Fruit fly (Drosophila melanogaster) whole organism, adult: ENCODE measurements around the gene Pits.

ENCODE experiments used
- CG11617 ChIP-seq: fragments of 200-800 bp; sonication (Bioruptor generic); optimal IDR thresholded peaks from 2 replicates; lab custom pipeline; 2017; ENCODE audit warnings: mild to moderate bottlenecking, missing biosample characterization, missing genetic modification reagents, missing genetic modification characterization
- CG12768 ChIP-seq: fragments of 200-800 bp; sonication (Bioruptor generic); optimal IDR thresholded peaks from 2 replicates; lab custom pipeline; 2017; ENCODE audit warnings: missing biosample characterization, missing genetic modification characterization, mild to moderate bottlenecking, moderate library complexity, missing genetic modification reagents
- CG14711 ChIP-seq: fragments of 200-800 bp; sonication (Bioruptor generic); optimal IDR thresholded peaks from 2 replicates; lab custom pipeline; 2018; ENCODE audit warnings: missing biosample characterization, mild to moderate bottlenecking, missing genetic modification characterization, moderate library complexity
- CG1620 ChIP-seq: fragments of 200-800 bp; sonication (Bioruptor generic); optimal IDR thresholded peaks from 2 replicates; lab custom pipeline; 2016; ENCODE audit warnings: missing biosample characterization, missing genetic modification characterization
- CG33017 ChIP-seq: fragments of 200-800 bp; sonication (Bioruptor generic); optimal IDR thresholded peaks from 2 replicates; lab custom pipeline; 2018; ENCODE audit warnings: missing biosample characterization, mild to moderate bottlenecking, missing genetic modification characterization, moderate library complexity
- CG5204 ChIP-seq: fragments of 200-800 bp; sonication (Bioruptor generic); optimal IDR thresholded peaks from 2 replicates; lab custom pipeline; 2016; ENCODE audit warnings: missing biosample characterization, missing genetic modification characterization
- CG7045 ChIP-seq: fragments of 200-800 bp; sonication (Bioruptor generic); optimal IDR thresholded peaks from 2 replicates; lab custom pipeline; 2017; ENCODE audit warnings: missing biosample characterization, mild to moderate bottlenecking, missing genetic modification characterization
- CG7101 ChIP-seq: fragments of 200-800 bp; sonication (Bioruptor generic); optimal IDR thresholded peaks from 2 replicates; lab custom pipeline; 2018; ENCODE audit warnings: missing biosample characterization, mild to moderate bottlenecking, missing genetic modification characterization, moderate library complexity
- Clk ChIP-seq: fragments of 200-800 bp; sonication (Bioruptor generic); optimal IDR thresholded peaks from 2 replicates; lab custom pipeline; 2017; ENCODE audit warnings: missing biosample characterization, missing genetic modification characterization
- Crg-1 ChIP-seq: fragments of 200-800 bp; sonication (Bioruptor generic); optimal IDR thresholded peaks from 2 replicates; lab custom pipeline; 2016; ENCODE audit warnings: missing biosample characterization, missing genetic modification characterization
- Hr96 ChIP-seq: fragments of 200-800 bp; sonication (Bioruptor generic); optimal IDR thresholded peaks from 2 replicates; lab custom pipeline; 2016; ENCODE audit warnings: missing biosample characterization, missing genetic modification characterization
- Mnt ChIP-seq: fragments of 200-800 bp; sonication (Bioruptor generic); optimal IDR thresholded peaks from 2 replicates; lab custom pipeline; 2016; ENCODE audit warnings: missing biosample characterization, mild to moderate bottlenecking, missing genetic modification characterization
- bab1 ChIP-seq: fragments of 200-800 bp; sonication (Bioruptor generic); optimal IDR thresholded peaks from 3 replicates; lab custom pipeline; 2019; ENCODE audit warnings: missing biosample characterization, mild to moderate bottlenecking, missing genetic modification characterization, moderate library complexity
- cic ChIP-seq: fragments of 200-800 bp; sonication (Bioruptor generic); optimal IDR thresholded peaks from 2 replicates; lab custom pipeline; 2017; ENCODE audit warnings: missing biosample characterization, mild to moderate bottlenecking, missing genetic modification characterization, moderate library complexity
- cnc ChIP-seq, 2 experiments: fragments of >200 bp; optimal IDR thresholded peaks; 2 replicates each; lab custom pipeline; 2017
- kay ChIP-seq: fragments of 200-800 bp; sonication (Bioruptor generic); peaks from one replicate; lab custom pipeline; 2016; ENCODE audit warnings: missing biosample characterization, missing genetic modification characterization, borderline replicate concordance
- ovo ChIP-seq: fragments of 200-800 bp; sonication (Bioruptor generic); optimal IDR thresholded peaks from 2 replicates; lab custom pipeline; 2016; ENCODE audit warnings: missing biosample characterization, missing genetic modification characterization
- pad ChIP-seq: fragments of 200-800 bp; sonication (Bioruptor generic); optimal IDR thresholded peaks from 3 replicates; lab custom pipeline; 2017; ENCODE audit warnings: missing biosample characterization, missing genetic modification characterization, mild to moderate bottlenecking, moderate library complexity, missing genetic modification reagents
- tj ChIP-seq: fragments of 200-800 bp; sonication (Bioruptor generic); optimal IDR thresholded peaks from 3 replicates; lab custom pipeline; 2017; ENCODE audit warnings: missing biosample characterization, mild to moderate bottlenecking, missing genetic modification characterization, moderate library complexity
- toe ChIP-seq: fragments of 200-800 bp; sonication (Bioruptor generic); optimal IDR thresholded peaks from 2 replicates; lab custom pipeline; 2016; ENCODE audit warnings: missing biosample characterization, missing genetic modification characterization

Gene Pits

DNA sequence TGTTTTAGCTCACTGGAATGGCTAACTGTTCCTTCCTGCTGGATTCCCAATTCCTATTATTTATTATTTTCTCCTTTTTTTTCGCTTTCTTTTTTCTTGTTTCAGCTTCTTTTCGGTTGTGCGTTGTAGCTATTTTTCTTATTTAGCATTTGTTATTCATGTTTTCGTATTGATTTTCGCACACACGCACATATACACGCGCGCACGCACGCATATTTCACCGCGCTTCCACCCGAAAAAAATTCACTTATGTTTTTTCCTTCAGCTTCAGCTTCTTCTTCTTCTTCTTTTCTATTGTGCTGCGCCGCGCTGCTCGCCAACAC is 371 bp downstream of the Pits start:
- TF ChIP-seq cnc (optimal IDR thresholded peaks at IDR 0.05; lab: Kevin White, UChicago) (no peak), CG7101 (tag; lab: Kevin White, UChicago) (no peak), tj (GFP tag; lab: Kevin White, UChicago) (no peak), cic (GFP tag; lab: Kevin White, UChicago) (no peak), CG33017 (tag; lab: Kevin White, UChicago) (no peak), Crg-1 (GFP tag; lab: Kevin White, UChicago) (no peak), Clk (no peak), kay (no peak), CG1620 (GFP tag; lab: Kevin White, UChicago) (no peak), CG12768 (GFP tag; lab: Kevin White, UChicago) (no peak), ovo (GFP tag; lab: Kevin White, UChicago) (no peak), Mnt (GFP tag; lab: Kevin White, UChicago) (no peak), CG5204 (GFP tag; lab: Kevin White, UChicago) (no peak), pad (no peak), bab1 (no peak), Hr96 (no peak), CG11617 (no peak), CG14711 (tag; lab: Kevin White, UChicago) (no peak)

DNA sequence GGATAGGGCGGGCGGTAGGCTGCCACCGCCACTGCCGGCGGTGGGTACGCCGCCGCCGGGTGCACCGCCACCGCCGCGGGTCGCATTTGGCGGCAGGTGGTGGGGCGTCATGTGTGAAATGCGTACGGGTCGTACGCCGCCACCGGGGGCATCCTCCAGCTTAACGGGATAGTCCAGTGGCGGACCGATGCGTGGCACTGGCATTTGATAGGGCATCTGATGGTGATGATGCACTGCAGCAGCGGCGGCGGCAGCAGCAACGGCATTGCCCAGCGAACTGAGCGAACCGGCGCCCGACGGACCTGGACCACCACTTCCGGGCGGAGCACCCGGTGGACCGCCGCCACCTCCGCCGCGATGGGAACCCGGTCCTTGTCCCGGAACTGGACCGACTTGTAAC is 1.1 kb downstream of the Pits start:
- TF ChIP-seq Clk (no peak), bab1 (no peak), CG7045 (GFP tag; lab: Kevin White, UChicago) (no peak)

DNA sequence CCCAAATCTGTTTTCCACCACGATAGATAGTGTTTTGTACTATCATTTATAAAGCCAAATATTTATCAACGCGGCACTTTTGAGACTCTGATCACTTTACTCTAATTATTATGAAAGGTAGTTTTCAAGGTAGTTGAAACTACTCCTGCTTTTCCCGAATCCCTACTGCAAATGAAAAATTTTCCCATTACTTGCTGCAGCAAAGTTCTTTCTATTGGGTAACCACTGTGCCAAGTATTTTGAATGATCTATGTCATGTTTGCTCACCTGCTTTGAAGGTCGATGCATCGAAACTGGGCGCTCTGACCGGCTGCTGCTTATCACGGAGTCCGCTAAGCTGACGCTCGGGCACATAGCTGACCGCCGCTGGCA is 1.7 kb downstream of the Pits start:
- TF ChIP-seq cic (GFP tag; lab: Kevin White, UChicago) (no peak), pad (no peak), Clk (no peak), CG5204 (GFP tag; lab: Kevin White, UChicago) (no peak), kay (no peak), CG14711 (tag; lab: Kevin White, UChicago) (no peak), CG7045 (GFP tag; lab: Kevin White, UChicago) (no peak), CG33017 (tag; lab: Kevin White, UChicago) (no peak), Hr96 (no peak), CG11617 (no peak), bab1 (no peak), cnc (optimal IDR thresholded peaks at IDR 0.05; lab: Kevin White, UChicago) (no peak), tj (GFP tag; lab: Kevin White, UChicago) (no peak)

DNA sequence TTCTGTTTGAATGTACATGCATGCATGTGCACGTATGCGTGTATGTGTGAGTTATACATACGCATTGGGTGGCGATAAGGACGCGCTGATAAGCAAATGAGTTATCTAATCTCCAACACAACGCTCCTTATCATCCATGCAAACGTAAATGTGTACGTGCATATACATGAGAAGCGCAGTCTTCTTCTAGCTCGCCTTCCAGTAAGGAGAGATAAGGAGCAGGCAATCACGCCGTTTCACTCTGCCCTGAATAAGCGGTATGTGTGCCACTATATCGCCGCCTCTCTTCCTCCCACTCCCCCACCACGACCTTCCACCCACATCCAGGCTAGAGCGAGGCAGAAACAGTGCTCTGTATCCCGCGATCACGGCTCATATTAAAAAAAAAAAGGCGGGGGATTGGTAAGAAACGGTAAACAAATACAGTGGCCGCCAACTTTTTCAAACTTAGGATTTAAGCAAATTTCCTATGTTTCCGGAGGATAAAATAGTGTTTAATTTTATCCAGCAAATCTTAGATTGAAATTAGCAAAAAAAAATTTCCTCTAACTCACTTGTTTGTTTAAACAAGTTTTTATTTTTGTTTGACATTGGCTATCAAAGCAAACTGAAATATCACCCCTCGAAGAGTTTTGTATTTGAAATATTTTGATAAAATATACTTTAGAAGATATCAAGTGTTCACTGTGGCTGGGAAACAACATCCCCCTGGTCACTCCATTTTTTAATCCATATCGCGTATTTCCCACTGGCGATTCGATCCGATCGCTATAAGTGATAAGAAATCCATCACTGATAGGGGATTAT is 2.3 kb downstream of the Pits start:
- TF ChIP-seq CG33017 (tag; lab: Kevin White, UChicago) = peak; percentile 21
- TF ChIP-seq kay = no peak
- TF ChIP-seq pad = peak; percentile 92
- no peak for TF ChIP-seq CG14711 (tag; lab: Kevin White, UChicago)
- no peak for TF ChIP-seq toe (GFP tag; lab: Kevin White, UChicago)
- TF ChIP-seq Crg-1 (GFP tag; lab: Kevin White, UChicago) = no peak
- TF ChIP-seq CG12768 (GFP tag; lab: Kevin White, UChicago) = no peak
- peak; percentile 42 for TF ChIP-seq CG7101 (tag; lab: Kevin White, UChicago)
- TF ChIP-seq CG7045 (GFP tag; lab: Kevin White, UChicago) = no peak
- peak; percentile 56 for TF ChIP-seq cic (GFP tag; lab: Kevin White, UChicago)
- peak; percentile 14 for TF ChIP-seq Hr96
- peak; percentile 68 for TF ChIP-seq Mnt (GFP tag; lab: Kevin White, UChicago)
- TF ChIP-seq cnc (optimal IDR thresholded peaks at IDR 0.05; lab: Kevin White, UChicago) = no peak
- TF ChIP-seq CG1620 (GFP tag; lab: Kevin White, UChicago) = no peak
- TF ChIP-seq Clk = no peak
- no peak for TF ChIP-seq CG11617
- no peak for TF ChIP-seq bab1
- TF ChIP-seq ovo (GFP tag; lab: Kevin White, UChicago) = peak; percentile 6
- TF ChIP-seq CG5204 (GFP tag; lab: Kevin White, UChicago) = no peak
- TF ChIP-seq tj (GFP tag; lab: Kevin White, UChicago) = no peak

dm6 chrX:12580040-12580497 is 2.9 kb downstream of the Pits start:
- TF ChIP-seq toe (GFP tag; lab: Kevin White, UChicago) (no peak), CG7101 (tag; lab: Kevin White, UChicago) (no peak), CG14711 (tag; lab: Kevin White, UChicago) (no peak), Clk (no peak), kay (no peak), Crg-1 (GFP tag; lab: Kevin White, UChicago) (no peak), bab1 (peak; percentile 15), pad (no peak), Mnt (GFP tag; lab: Kevin White, UChicago) (peak; percentile 74), tj (GFP tag; lab: Kevin White, UChicago) (peak; percentile 81)

DNA sequence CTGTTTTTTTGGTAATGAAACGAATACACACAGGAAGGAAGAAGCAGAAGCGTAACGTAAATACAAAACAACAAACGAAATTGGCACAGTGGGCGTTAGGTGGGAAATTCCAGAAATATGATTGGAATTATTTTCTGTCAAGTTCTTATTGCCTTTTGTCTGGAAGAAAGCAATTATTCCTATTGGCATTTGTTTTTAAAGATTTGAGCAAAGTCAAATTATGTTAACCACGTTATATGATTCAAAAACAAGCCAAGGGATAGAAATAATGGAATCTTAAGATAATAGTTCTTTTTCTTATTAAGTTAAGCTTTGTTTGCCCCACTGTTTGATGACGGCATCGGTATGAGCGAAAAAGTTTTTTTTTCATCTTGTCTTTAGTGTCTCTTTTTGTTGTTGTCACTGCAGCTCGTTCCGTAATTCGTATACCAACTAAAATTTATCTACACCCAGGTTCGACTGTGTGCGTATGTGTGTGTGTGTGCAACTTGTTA is 3.4 kb downstream of the Pits start:
- TF ChIP-seq CG12768 (GFP tag; lab: Kevin White, UChicago) (peak; percentile 82), cic (GFP tag; lab: Kevin White, UChicago) (no peak), CG11617 (peak; percentile 93), cnc (optimal IDR thresholded peaks at IDR 0.05; lab: Kevin White, UChicago) (no peak), CG14711 (tag; lab: Kevin White, UChicago) (peak; percentile 89), CG5204 (GFP tag; lab: Kevin White, UChicago) (peak; percentile 89), tj (GFP tag; lab: Kevin White, UChicago) (no peak), ovo (GFP tag; lab: Kevin White, UChicago) (peak; percentile 22), Mnt (GFP tag; lab: Kevin White, UChicago) (no peak), CG1620 (GFP tag; lab: Kevin White, UChicago) (peak; percentile 85), CG7101 (tag; lab: Kevin White, UChicago) (peak; percentile 96), Hr96 (peak; percentile 50), kay (no peak), bab1 (peak; percentile 78), CG7045 (GFP tag; lab: Kevin White, UChicago) (peak; percentile 86), Crg-1 (GFP tag; lab: Kevin White, UChicago) (peak; percentile 81), Clk (peak; percentile 82), toe (GFP tag; lab: Kevin White, UChicago) (peak; percentile 79), CG33017 (tag; lab: Kevin White, UChicago) (peak; percentile 89), pad (peak; percentile 56)
